Worm (Caenorhabditis elegans) whole organism, young adult: ENCODE results near the gene F31D5.2.

Source experiments
- dpl-1 ChIP-seq: fragments of 150-350 bp; optimal IDR thresholded peaks from 2 replicates; lab custom pipeline; 2014; ENCODE audit warnings: missing biosample characterization, missing genetic modification reagents, missing genetic modification characterization
- madf-3 ChIP-seq: fragments of 200-800 bp; sonication (Bioruptor generic); IDR thresholded peaks from 2 replicates; pipeline ENCODE4 v1.3.6; 2022; ENCODE audit warnings: missing genetic modification reagents, missing genetic modification characterization, missing compliant biosample characterization

DNA sequence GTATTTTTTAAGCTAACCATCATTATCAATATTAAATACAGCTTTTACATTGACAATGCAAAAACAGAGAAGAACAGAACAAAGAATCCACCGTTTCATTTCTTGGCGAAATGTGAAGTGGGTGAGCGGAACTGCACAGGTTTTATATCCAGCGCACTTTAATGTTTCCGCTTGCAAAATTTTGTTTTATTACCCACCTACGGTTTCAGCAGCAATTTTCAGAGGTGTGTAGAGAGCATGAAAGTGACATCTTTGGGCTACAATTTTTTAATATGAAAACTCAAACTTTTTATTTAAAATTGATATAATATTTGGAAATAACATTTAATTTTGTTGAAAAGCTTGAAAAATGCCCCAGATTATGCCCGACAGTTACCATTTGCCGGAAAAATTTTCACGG, 43.3 kb downstream of the F31D5.2 start, which contains the start of gene clec-135:
- TF ChIP-seq madf-3 (GFP tag; lab: Robert Waterston, UW) (no peak), dpl-1 (no peak)
